Worm (Caenorhabditis elegans) whole organism, L3 larva: ENCODE data around the gene dhhc-9.

Source experiments
- egl-27 ChIP-seq: sonication (generic microtip); optimal IDR thresholded peaks from 4 replicates; lab custom pipeline; 2017; ENCODE audit warnings: missing biosample characterization, missing genetic modification reagents, missing genetic modification characterization
- elt-3 ChIP-seq, 3 experiments: fragments of 150-350 bp in 1 of 3; sonication (generic microtip) in 2 of 3; optimal IDR thresholded peaks; 2 replicates in 2 of 3; 4 replicates in 1 of 3; lab custom pipeline; 2014 to 2017; ENCODE audit warnings: missing biosample characterization in 3 of 3, missing genetic modification characterization in 3 of 3
- nhr-12 ChIP-seq: fragments of 150-350 bp; optimal IDR thresholded peaks from 2 replicates; lab custom pipeline; 2014; ENCODE audit warnings: missing biosample characterization, missing genetic modification characterization
- nhr-28 ChIP-seq: fragments of 150-350 bp; optimal IDR thresholded peaks from 2 replicates; lab custom pipeline; 2014; ENCODE audit warnings: missing biosample characterization, missing genetic modification characterization
- nhr-77 ChIP-seq: fragments of 150-350 bp; optimal IDR thresholded peaks from 2 replicates; lab custom pipeline; 2014; ENCODE audit warnings: missing biosample characterization, missing genetic modification characterization
- pha-4 ChIP-seq: fragments of 150-350 bp; optimal IDR thresholded peaks from 2 replicates; lab custom pipeline; 2014; ENCODE audit warnings: missing biosample characterization, missing genetic modification reagents, missing genetic modification characterization

ce11 chrX:2381282-2381681 is 20.6 kb downstream of the dhhc-9 start, which contains the start of gene F47G3.4:
- TF ChIP-seq nhr-12 (tag; lab: Kevin White, UChicago) (no peak), elt-3 (tag; optimal IDR thresholded peaks at IDR 0.05; lab: Kevin White, UChicago) (no peak), nhr-77 (tag; lab: Kevin White, UChicago) (no peak), egl-27 (tag; lab: Kevin White, UChicago) (no peak), pha-4 (tag; lab: Kevin White, UChicago) (no peak), nhr-28 (tag; lab: Kevin White, UChicago) (no peak)
